Worm (Caenorhabditis elegans): Measurements from ENCODE around the gene npl-4.2.
"Not testable (repeated sequence)": the region's sequence is repeated elsewhere in the genome, so short reads cannot be mapped to it uniquely, and the experiment has no call there.

Gene npl-4.2

DNA sequence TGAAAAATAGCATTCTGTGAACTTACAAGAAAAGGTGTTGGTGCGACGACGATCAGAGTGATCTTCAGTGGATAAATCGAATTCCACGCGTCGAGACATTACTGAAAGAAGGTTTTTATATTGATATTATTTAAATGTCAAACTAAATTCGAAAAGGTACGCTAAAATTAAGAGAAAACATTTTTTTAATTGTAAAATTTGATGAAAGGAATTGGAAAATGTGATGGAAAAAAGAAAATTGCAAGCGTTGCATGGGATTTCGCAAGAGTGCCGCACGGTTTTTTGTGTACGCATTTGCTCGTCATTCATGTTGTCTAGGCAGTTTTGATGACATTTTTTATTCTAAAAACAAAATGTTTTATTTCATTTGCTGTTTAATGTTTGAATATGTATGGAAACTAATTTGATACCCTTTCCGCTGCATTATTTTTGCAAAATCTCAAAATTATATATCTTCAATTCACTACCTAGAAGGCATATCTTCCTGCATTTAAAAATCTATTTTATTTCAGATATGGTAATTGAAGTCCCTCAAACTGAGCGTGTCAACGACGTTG is at the start of gene npl-4.2, which contains the start of gene eif-3.L:
Gene npl-4.2, plus strand, starts transcription at position 507 of the 557 bp plus-strand sequence.
Gene eif-3.L, minus strand, starts transcription at position 101 of the 557 bp plus-strand sequence.
- TF ChIP-seq unc-62 (GFP tag; optimal IDR thresholded peaks at IDR 0.05): not testable (repeated sequence)

DNA sequence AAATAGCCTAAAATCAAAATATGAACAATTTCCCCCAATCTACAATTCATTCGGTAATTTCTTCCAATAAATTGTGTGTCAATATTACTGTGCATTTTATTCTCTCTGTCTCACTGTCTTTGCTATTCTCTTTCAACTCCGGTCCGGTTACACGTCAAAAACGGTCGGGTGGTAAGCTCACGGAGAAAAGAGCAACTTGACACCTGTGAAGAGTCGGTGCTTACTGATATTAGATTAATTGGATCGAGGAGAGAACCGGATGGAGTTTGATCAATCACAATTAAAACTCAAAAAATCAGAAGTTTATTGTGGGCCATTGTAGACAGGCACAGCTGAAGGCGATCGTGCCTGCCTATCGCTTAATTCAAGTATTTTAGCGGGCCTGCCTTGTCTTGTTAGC is 47.8 kb upstream of the npl-4.2 start:
- TF ChIP-seq unc-62 (GFP tag; optimal IDR thresholded peaks at IDR 0.05): no peak

DNA sequence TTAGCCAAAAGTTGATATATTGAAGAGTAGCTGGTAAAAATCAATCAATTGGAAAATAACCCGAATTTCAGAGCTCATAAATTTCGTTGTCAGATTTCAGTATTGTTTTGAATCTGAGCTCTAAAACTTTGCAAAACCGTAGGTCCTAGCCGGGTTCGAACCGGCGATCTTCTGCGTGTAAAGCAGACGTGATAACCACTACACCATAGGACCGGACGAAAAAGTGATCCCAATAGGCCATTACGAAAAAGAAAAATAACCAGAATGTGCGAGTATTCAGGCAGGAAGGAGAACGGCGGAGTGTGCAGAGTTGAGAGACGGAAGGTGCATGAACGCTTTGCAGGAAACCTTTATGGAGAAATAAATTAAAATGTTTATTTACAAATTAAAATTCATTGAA is 45.6 kb upstream of the npl-4.2 start:
- no peak for TF ChIP-seq unc-62 (GFP tag; optimal IDR thresholded peaks at IDR 0.05)

DNA sequence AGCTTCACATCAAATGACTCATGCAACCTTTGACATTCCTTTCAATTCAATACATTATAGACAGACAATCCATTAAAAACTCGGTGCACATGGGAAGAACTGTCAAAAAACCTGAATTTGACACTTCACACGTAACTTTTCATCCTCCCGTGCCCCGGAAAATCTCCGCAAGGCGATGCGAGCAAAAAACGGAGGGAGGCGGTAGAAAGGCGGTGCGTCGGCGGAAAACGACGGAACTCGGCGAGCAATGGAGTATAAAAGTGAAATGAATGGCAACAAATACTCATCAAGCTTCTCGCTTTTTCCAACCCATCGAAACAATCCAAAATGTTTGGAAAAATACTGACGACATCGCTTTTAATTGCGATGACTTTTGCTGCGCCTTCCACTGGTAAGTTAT is 44.7 kb upstream of the npl-4.2 start, which contains the start of gene T25E4.1:
Gene T25E4.1, plus strand, starts transcription at position 301 of the 400 bp plus-strand sequence.
- TF ChIP-seq unc-62 (GFP tag; optimal IDR thresholded peaks at IDR 0.05): no peak

DNA sequence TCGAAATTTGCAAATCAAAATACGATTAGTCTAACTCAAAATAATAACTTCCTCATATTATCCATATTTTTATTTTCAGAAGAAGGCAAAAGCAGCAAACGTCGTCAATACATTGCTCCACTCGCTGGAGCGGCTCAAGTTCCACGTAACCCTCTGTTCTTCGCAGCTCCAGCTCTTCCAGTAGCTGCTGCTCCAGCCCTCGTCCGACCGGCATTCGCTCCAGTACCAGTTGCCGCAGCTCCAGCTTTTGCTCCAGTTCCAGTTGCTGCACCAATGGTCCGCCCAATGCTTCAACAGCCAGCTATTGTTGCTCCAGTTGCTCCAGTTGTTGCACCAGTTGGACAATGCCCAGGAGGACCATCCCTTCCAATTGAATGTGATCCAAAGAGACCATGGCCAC is 44.0 kb upstream of the npl-4.2 start:
- TF ChIP-seq unc-62 (GFP tag; optimal IDR thresholded peaks at IDR 0.05): no peak

DNA sequence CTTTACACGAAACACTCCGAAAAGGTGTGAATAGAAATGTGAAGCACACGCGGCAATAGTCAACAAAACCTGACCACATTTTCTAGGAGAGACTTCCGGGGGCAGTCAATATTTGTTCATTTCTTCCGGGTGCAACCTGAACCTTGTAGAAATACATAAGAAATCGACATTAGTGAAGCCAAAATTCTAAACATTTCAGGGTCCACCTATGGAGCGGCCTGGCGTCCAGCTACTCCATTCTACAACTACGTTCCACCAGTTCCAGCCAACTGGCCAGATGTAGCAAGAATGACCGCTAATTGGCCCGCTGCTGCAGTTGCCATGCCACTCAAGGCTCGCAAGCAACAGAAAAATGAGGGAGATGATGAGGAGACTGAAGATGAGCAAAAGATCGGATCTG is 43.5 kb upstream of the npl-4.2 start:
- no peak for TF ChIP-seq unc-62 (GFP tag; optimal IDR thresholded peaks at IDR 0.05)

DNA sequence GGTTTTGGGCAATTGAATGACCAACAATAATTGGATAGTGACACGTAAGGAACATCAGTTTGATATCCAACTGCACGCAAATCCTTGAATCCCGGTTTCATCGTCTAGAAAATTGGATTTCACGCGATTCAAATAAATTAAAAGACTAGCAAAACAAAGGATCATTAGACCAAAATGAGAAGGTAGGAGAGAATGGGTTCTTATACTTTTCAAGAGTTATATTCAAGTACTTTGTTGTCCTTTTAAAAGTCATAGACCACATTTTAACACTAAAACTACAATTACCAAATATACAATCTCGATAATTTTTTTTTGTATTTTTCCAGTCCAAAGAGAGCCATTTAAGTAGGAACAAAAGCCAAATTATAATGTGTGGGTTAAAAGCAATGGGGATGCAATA is 40.4 kb upstream of the npl-4.2 start, which contains the start of gene T25E4.2:
Gene T25E4.2, minus strand, starts transcription at position 101 of the 400 bp plus-strand sequence.
- TF ChIP-seq unc-62 (GFP tag; optimal IDR thresholded peaks at IDR 0.05): no peak

DNA sequence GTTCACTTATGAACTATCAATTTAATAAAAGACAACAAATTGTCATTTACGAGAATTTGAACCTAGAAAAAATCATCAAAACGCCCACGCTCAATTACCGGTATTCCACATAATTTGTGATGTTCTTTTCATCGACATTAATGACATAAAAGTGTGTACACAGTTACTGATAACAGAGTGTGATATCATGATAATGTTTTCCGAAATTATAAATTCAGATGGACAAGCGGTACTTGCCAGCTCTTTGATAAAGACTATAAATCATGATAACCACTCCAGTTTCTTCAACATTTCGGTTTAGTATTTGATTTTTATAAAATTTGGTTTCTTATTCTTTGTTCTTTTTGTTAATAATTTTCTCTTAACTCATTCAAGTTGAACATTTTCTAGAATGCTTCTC is 36.9 kb upstream of the npl-4.2 start, which contains the start of gene lys-8:
Gene lys-8, plus strand, starts transcription at position 391 of the 400 bp plus-strand sequence.
- TF ChIP-seq unc-62 (GFP tag; optimal IDR thresholded peaks at IDR 0.05): no peak

DNA sequence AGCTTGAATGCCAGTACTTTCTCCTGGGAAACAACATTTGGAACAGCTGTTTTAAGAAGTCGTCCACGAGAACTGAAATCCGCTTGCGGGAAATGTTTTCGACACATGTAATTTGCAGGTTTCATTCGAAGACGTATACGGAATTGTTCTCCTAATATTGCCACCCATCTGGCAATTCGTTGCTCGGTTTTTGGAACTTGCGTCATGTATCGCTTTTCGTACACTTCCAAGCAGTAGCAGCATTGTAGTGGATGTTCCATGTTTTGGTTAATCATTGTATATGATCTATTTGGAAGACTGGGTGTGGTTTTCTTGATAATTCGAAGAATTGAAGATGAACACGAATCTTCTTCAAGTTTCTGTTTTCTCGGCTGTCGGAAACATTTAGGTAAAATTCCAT is 34.9 kb upstream of the npl-4.2 start:
- no peak for TF ChIP-seq unc-62 (GFP tag; optimal IDR thresholded peaks at IDR 0.05)

DNA sequence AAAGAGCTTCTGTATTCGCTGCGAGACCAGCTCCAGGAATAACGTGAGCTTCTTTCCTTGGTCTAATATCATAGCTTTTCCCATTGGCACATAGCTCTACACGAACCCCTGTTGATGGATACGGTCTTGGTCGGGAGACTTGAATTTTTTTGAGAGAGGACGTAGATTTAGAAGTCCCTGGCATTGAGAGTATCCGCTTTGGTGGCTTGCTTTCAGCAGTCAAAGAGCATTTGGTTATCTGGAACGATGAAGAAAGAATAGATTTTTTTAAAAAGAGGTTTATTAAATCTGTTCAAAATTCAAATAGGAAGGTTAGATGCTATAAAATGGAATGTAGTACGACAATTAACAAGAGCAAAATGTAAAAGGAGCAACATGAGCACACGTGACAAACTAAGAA is 33.0 kb upstream of the npl-4.2 start, which contains the start of gene C17G10.13:
Gene C17G10.13, minus strand, starts transcription at position 101 of the 400 bp plus-strand sequence.
- no peak for TF ChIP-seq unc-62 (GFP tag; optimal IDR thresholded peaks at IDR 0.05)

DNA sequence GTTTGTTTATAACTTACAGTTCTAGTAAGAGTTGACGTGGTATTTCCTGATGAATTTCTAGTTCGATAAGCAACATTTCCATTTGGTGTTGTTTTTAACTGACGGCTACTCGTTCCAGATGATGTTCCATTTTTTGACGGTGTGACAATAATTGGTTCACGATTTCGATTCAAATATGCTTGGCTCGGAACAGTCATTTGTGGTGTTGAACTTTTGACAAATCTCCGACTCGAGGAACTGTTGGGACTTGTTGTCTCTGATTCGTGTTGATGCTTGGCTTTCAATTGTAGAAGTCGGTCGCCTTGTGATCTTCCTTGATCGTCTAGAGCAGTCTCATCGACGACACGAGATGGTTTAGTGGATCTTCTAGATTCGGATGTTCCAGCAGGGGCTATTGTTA is 31.1 kb upstream of the npl-4.2 start:
- no peak for TF ChIP-seq unc-62 (GFP tag; optimal IDR thresholded peaks at IDR 0.05)

DNA sequence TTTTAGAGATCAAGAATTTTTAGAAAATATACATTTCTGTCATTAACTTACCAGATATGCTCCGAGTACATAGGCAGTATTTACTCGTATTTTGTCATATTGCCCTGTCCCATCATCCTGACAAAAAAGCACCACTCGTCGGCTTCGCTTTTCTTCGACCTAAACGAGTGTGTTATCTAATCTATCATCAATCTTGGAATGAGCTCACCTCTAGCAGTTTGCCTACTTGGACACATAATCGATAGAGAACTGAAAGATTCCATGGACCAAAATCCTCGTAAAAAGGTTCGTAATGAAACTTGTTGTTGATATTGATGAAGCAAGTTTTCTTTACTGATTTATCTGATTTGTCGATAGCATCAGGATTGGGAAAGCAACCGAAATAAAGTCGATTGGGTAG is 29.8 kb upstream of the npl-4.2 start:
- no peak for TF ChIP-seq unc-62 (GFP tag; optimal IDR thresholded peaks at IDR 0.05)

DNA sequence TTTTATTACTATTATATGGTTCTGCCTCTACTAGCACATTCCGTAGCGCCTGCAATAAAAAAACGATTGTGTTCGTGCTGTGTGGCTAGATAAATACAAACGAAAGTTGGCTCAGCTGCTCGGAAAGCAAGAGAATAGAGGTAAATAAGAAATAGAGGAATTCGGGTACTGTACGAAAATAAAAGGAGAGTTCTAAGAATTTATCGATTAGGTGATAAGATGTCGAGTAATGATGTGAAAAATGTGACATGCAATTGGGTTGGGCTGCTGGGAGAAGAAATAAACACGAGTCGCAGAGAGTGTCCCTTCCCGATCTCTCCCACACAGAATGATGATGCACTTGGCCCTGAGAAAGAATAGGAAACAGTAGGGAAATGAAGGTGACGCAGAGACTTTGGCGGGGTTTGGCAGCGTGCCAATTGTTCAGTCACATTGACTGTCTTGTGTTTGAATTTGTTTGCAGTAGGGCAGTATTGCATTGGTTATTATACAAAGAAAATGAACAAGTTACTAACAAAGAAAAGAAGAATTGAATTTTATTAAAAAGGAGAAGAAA is 29.2 kb upstream of the npl-4.2 start, which contains the start of gene cdc-14:
Gene cdc-14, minus strand, starts transcription at position 51 of the 556 bp plus-strand sequence.
- no peak for TF ChIP-seq unc-62 (GFP tag; optimal IDR thresholded peaks at IDR 0.05)

DNA sequence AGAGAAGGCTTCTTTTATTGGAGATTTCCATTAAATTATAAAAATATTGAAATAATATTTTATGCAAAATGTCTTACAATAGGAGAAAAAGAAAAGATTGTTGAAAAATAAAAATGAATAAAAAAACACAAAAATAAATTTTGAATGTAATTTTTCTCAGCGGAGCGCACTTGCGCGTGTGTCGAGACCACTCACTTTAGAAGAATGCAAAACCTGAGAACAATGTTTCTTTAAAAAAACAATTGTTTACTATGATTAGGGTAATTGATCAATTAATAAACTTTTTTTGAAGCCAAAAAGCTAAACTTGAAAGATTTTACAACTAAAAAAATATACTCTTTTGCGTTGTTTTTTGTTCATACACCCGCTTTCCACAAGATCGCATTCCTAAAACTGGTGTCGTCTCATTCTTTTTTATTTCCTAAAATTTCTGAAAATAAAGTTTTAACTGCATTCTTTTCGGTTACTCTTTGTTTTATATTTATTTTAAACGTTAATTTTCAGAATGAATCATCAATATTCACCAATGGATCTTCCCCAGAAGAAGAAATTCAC is 28.4 kb upstream of the npl-4.2 start, which contains the start of gene ttc-4:
Gene ttc-4, plus strand, starts transcription at position 505 of the 555 bp plus-strand sequence.
- TF ChIP-seq unc-62 (GFP tag; optimal IDR thresholded peaks at IDR 0.05): no peak

DNA sequence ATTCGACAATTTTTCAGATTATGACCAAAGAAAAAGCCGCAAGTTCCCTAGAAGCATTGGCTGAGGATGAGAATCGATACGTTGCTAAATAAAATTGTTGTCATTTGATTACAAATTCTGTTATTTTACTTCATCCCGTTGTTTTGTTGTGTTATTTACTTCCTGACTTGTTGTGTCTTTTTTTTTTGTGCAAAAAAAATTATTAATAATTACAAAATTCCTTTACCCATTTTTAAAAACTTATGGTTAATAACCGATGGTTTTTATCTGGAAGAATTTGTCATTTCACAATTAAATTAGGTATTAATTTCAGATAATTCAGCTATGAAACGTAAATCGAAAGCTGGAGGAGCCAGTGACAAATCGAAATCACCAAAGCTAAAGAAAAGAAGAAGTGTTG is 26.4 kb upstream of the npl-4.2 start, which contains the start of gene C17G10.1:
Gene C17G10.1, plus strand, starts transcription at position 301 of the 400 bp plus-strand sequence.
- no peak for TF ChIP-seq unc-62 (GFP tag; optimal IDR thresholded peaks at IDR 0.05)

DNA sequence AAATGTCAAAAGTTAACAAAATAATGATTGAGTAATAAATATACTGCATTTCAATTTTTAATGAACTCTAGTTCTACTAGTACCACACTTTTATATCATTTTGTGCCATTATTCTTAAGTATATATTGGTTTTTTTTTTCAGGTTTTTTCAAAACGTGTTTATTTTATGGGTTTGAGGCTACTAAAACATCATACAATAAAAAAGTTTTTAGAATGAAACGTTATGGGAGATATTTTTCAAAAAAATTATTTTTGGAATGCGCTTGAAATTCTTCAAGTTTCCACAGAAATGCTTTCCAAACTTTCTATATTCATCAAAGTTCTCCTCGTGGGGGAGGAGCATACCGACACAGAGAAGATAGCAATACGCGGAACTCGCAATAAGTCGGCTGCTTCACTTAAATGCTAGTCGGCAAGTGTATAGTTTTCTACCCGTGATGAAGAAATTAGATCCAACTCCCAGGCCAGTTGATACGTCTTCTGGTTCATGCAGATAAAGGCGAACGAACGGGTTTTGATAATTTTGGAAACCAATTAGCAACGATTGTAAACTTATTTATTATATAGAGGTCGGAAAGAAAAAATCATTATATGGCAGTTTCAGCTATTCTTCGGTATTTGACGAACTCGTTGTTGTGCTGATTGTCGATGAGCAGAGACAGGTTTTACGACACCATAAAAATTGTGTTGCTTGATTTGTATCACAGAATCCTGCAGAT is 23.2 kb upstream of the npl-4.2 start, which contains the start of gene C17G10.10:
Gene C17G10.10, minus strand, starts transcription at position 51 of the 719 bp plus-strand sequence.
- TF ChIP-seq unc-62 (GFP tag; optimal IDR thresholded peaks at IDR 0.05): no peak
